Worm (Caenorhabditis elegans): Measurements from ENCODE around the gene npr-31.

The npr-31 gene

ce11 chrII:7153095-7153494 lies 8.7 kb downstream of the npr-31 start:
- peak; percentile 1 for TF ChIP-seq sptf-1 (tag; optimal IDR thresholded peaks at IDR 0.05)

- TF ChIP-seq nhr-76 (tag; optimal IDR thresholded peaks at IDR 0.05) (no peak), lsy-2 (tag; optimal IDR thresholded peaks at IDR 0.05) (no peak)
Observed at ce11 chrII:7154711-7155110, 10.3 kb downstream of the npr-31 start.

ce11 chrII:7155392-7155791 lies 11.0 kb downstream of the npr-31 start, which contains the start of gene C27H5.2:
Gene C27H5.2, plus strand, starts transcription at chrII:7155581.
- no peak for TF ChIP-seq unc-62 (GFP tag; optimal IDR thresholded peaks at IDR 0.05)
- peak; percentile 31 for TF ChIP-seq hlh-1 (tag; optimal IDR thresholded peaks at IDR 0.05)
- TF ChIP-seq sem-2 (GFP tag; optimal IDR thresholded peaks at IDR 0.05): no peak
- TF ChIP-seq cnd-1 (tag; optimal IDR thresholded peaks at IDR 0.05): no peak

ce11 chrII:7157415-7157814 lies 13.0 kb downstream of the npr-31 start:
- no peak for TF ChIP-seq ces-1 (GFP tag; optimal IDR thresholded peaks at IDR 0.05)
- no peak for TF ChIP-seq hlh-1 (tag; optimal IDR thresholded peaks at IDR 0.05)
- TF ChIP-seq mab-5 (tag; optimal IDR thresholded peaks at IDR 0.05): no peak
- no peak for TF ChIP-seq zip-8 (tag; optimal IDR thresholded peaks at IDR 0.05)
- TF ChIP-seq nhr-76 (tag; optimal IDR thresholded peaks at IDR 0.05): no peak
- TF ChIP-seq lin-32 (GFP tag; optimal IDR thresholded peaks at IDR 0.05): no peak
- TF ChIP-seq snpc-4 (tag; optimal IDR thresholded peaks at IDR 0.05): no peak
- TF ChIP-seq ceh-43 (GFP tag; optimal IDR thresholded peaks at IDR 0.05): no peak
- no peak for TF ChIP-seq unc-39 (tag; optimal IDR thresholded peaks at IDR 0.05)
- no peak for TF ChIP-seq elt-3 (tag; optimal IDR thresholded peaks at IDR 0.05)
- TF ChIP-seq mls-2 (tag; optimal IDR thresholded peaks at IDR 0.05): no peak
- no peak for TF ChIP-seq lin-13 (tag; optimal IDR thresholded peaks at IDR 0.05)
- TF ChIP-seq bed-3 (GFP tag; optimal IDR thresholded peaks at IDR 0.05): no peak
- TF ChIP-seq drap-1 (GFP tag; optimal IDR thresholded peaks at IDR 0.05): no peak
- TF ChIP-seq ceh-39 (tag; optimal IDR thresholded peaks at IDR 0.05): no peak
- TF ChIP-seq elt-1 (tag; optimal IDR thresholded peaks at IDR 0.05; ENCODE audit: borderline replicate concordance, insufficient read depth): no peak
- no peak for TF ChIP-seq lsy-2 (tag; optimal IDR thresholded peaks at IDR 0.05)
- no peak for TF ChIP-seq ztf-11 (tag; optimal IDR thresholded peaks at IDR 0.05)
- TF ChIP-seq nhr-237 (tag; optimal IDR thresholded peaks at IDR 0.05): no peak

ce11 chrII:7161512-7161911 lies 17.1 kb downstream of the npr-31 start, which contains the start of gene C27H5.12:
Gene C27H5.12, minus strand, starts transcription at chrII:7161612.
- TF ChIP-seq sem-2 (GFP tag; optimal IDR thresholded peaks at IDR 0.05) (no peak), M03D4.4 (tag; optimal IDR thresholded peaks at IDR 0.05) (no peak), ceh-43 (GFP tag; optimal IDR thresholded peaks at IDR 0.05) (no peak), mls-2 (tag; optimal IDR thresholded peaks at IDR 0.05) (no peak)

ce11 chrII:7165749-7166148 lies 21.3 kb downstream of the npr-31 start, which contains the start of gene mfsd-13.2:
Gene mfsd-13.2, minus strand, starts transcription at chrII:7165849.
- no peak for TF ChIP-seq ztf-11 (tag; optimal IDR thresholded peaks at IDR 0.05)
- no peak for TF ChIP-seq mls-2 (tag; optimal IDR thresholded peaks at IDR 0.05)
- TF ChIP-seq blmp-1 (tag; optimal IDR thresholded peaks at IDR 0.05): no peak
- no peak for TF ChIP-seq zip-8 (tag; optimal IDR thresholded peaks at IDR 0.05)

- TF ChIP-seq elt-3 (tag; optimal IDR thresholded peaks at IDR 0.05) (no peak), M03D4.4 (tag; optimal IDR thresholded peaks at IDR 0.05) (no peak), nhr-28 (tag; optimal IDR thresholded peaks at IDR 0.05) (no peak), hlh-1 (tag; optimal IDR thresholded peaks at IDR 0.05) (no peak), mls-2 (tag; optimal IDR thresholded peaks at IDR 0.05) (no peak), ceh-83 (GFP tag; optimal IDR thresholded peaks at IDR 0.05) (no peak), elt-1 (tag; optimal IDR thresholded peaks at IDR 0.05; ENCODE audit: borderline replicate concordance, insufficient read depth) (no peak), nhr-12 (tag; optimal IDR thresholded peaks at IDR 0.05) (no peak), mep-1 (tag; optimal IDR thresholded peaks at IDR 0.05) (no peak), ceh-43 (GFP tag; optimal IDR thresholded peaks at IDR 0.05) (no peak)
Observed at ce11 chrII:7166768-7167167, 22.4 kb downstream of the npr-31 start.
